Fruit fly (Drosophila melanogaster): ENCODE measurements around the gene CG13689.

DNA sequence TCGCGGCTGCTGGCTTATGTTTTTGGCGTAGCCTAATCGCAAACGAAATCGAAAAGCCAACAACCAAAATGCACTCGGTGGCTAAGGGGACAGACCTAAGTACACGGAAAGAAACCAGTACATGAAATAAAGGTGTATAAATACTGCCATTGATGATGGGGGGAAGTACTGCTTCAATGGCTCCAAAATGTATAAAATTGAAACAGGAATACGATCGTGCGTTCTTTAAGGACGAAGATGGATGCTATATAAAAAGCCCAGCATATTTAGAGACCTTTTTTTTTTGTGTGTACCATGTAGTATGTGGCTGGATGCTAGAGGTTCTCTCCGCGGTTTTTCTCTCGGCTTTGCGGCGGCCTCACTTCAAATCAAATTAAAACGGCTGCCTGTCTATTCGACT, 27.6 kb downstream of the CG13689 start:
- TF ChIP-seq CG9948 (tag; optimal IDR thresholded peaks at IDR 0.05): no peak
- TF ChIP-seq EcR (GFP tag; optimal IDR thresholded peaks at IDR 0.05): no peak
- TF ChIP-seq Pif1A (GFP tag; optimal IDR thresholded peaks at IDR 0.05): no peak
- peak; percentile 33; the same call in 1 of the 2 replicates for TF ChIP-seq CG10348 (GFP tag; IDR thresholded peaks at IDR 0.05)
- TF ChIP-seq fd96Ca (GFP tag; IDR thresholded peaks at IDR 0.05): peak; percentile 73
- no peak for TF ChIP-seq Snoo (tag; optimal IDR thresholded peaks at IDR 0.05)
- TF ChIP-seq CG12605 (GFP tag; IDR thresholded peaks at IDR 0.05): no peak
- peak; percentile 59 for TF ChIP-seq CG32121 (GFP tag; IDR thresholded peaks at IDR 0.05)
- TF ChIP-seq Ets98B (GFP tag; IDR thresholded peaks at IDR 0.05): peak; percentile 29; the same call in 1 of the 2 replicates
- no peak for TF ChIP-seq CG17806 (tag; optimal IDR thresholded peaks at IDR 0.05)
- no peak for TF ChIP-seq CG34367 (tag; optimal IDR thresholded peaks at IDR 0.05)
- no peak for TF ChIP-seq D1 (tag; optimal IDR thresholded peaks at IDR 0.05)
- peak; percentile 11 for TF ChIP-seq CG14655 (GFP tag; optimal IDR thresholded peaks at IDR 0.05)
